Worm (Caenorhabditis elegans): ENCODE measurements around the gene F53B1.9.

F53B1.9 gene

DNA sequence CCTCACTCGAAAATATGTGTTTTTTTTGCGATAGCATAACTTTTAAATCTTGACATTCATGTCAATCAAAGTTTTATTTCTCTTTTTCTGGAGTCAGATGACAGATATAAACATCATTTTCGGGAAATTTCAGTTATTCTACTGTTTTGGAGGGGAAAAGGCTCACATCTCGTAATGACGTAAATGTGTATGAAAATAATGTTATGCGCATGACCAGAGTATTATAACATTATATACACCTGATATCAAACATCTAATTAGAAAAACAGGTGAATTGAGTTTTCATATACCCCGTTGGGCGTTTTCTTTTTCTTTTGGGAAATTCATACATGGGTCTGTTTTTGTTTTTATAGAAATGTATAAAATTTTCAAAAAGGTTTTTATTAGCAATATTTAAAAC lies 12.6 kb upstream of the F53B1.9 start:
- TF ChIP-seq duxl-1 (tag; optimal IDR thresholded peaks at IDR 0.05; ENCODE audit: poor library complexity) (peak; percentile 39), lsy-2 (tag; optimal IDR thresholded peaks at IDR 0.05) (peak in 1 of 2 experiments; percentile 23), ctbp-1 (GFP tag; IDR thresholded peaks at IDR 0.05) (no peak)

DNA sequence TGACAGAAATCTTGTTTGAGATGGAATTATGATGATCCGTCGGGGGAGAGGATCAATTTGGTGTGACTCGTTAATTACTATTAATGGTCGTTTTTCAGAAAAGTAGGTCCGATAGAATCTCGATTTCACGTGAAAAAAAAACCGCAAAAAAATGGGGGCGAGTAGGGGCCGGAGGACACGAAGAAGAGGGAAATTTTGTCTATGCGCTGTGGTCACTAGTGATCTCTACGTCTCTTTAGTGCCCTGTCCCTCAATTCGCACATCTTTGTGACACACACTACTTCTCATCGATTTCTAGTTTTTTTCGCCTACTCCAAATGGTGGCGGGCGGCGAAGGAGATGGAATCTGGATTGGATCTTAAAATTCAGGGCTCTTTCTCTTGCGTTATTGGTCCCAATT lies 9.0 kb upstream of the F53B1.9 start:
- TF ChIP-seq F44E2.7 (GFP tag; IDR thresholded peaks at IDR 0.05) = no peak
- TF ChIP-seq php-3 (GFP tag; IDR thresholded peaks at IDR 0.05) = no peak
- peak in 1 of 2 experiments; percentile 39 for TF ChIP-seq mdl-1 (tag; optimal IDR thresholded peaks at IDR 0.05)
- TF ChIP-seq nhr-6 (tag; optimal IDR thresholded peaks at IDR 0.05) = no peak
- TF ChIP-seq aha-1 (tag) = peak; percentile 92
- TF ChIP-seq nhr-237 (tag; optimal IDR thresholded peaks at IDR 0.05) = no peak
- no peak for TF ChIP-seq hif-1 (tag; optimal IDR thresholded peaks at IDR 0.05)
- peak; percentile 41; the same call in 1 of the 2 replicates for TF ChIP-seq hmg-1.1 (GFP tag; IDR thresholded peaks at IDR 0.05)
- TF ChIP-seq dpl-1 (GFP tag; optimal IDR thresholded peaks at IDR 0.05) = no peak
- TF ChIP-seq mep-1 (tag; optimal IDR thresholded peaks at IDR 0.05) = peak; percentile 27

DNA sequence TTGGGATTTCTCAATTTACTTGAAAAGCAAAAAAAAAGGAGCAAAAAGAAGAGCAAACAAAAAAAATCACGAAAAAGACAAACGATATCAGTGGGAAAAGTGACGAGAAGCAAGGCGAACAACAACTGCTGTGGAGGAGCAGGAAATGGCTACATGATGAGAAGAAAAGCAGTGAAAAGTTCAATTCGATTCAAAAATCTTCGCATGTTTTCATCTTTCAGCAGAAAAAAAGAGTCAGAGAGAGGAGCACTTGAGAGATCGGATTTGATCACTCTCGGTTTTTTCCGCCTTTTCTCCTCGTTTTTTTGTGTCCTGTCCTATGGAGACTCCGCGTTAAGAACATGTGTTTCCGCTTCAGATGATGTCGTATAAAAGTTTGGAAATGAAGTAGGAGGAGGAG lies 7.3 kb upstream of the F53B1.9 start:
- TF ChIP-seq mxl-2 (GFP tag; conservative IDR thresholded peaks at IDR 0.05) (no peak), mdl-1 (tag; optimal IDR thresholded peaks at IDR 0.05) (peak in 1 of 2 experiments; percentile 15), hlh-11 (tag; optimal IDR thresholded peaks at IDR 0.05) (peak; percentile 43), D1046.2 (GFP tag; IDR thresholded peaks at IDR 0.05) (no peak), hif-1 (tag; optimal IDR thresholded peaks at IDR 0.05) (peak in 1 of 2 experiments; percentile 9), ceh-62 (tag; optimal IDR thresholded peaks at IDR 0.05) (no peak), madf-5 (GFP tag; IDR thresholded peaks at IDR 0.05) (no peak), tra-1 (GFP tag; IDR thresholded peaks at IDR 0.05) (no peak), mxl-3 (GFP tag; optimal IDR thresholded peaks at IDR 0.05) (no peak), daf-16 (GFP tag; optimal IDR thresholded peaks at IDR 0.05) (peak in 1 of 2 experiments; percentile 10), daf-16 (tag; optimal IDR thresholded peaks at IDR 0.05) (no peak), ceh-32 (tag; optimal IDR thresholded peaks at IDR 0.05; ENCODE audit: poor library complexity) (no peak), hlh-30 (tag; optimal IDR thresholded peaks at IDR 0.05; ENCODE audit: insufficient read depth) (peak; percentile 13), nhr-48 (tag; optimal IDR thresholded peaks at IDR 0.05) (no peak), spr-1 (tag; optimal IDR thresholded peaks at IDR 0.05) (no peak), jun-1 (tag; optimal IDR thresholded peaks at IDR 0.05) (no peak), lin-38 (GFP tag; IDR thresholded peaks at IDR 0.05) (no peak), nhr-11 (tag; optimal IDR thresholded peaks at IDR 0.05) (peak; percentile 58), unc-62 (GFP tag; optimal IDR thresholded peaks at IDR 0.05 in 1 of 2) (peak in 1 of 2 experiments; percentile 39), unc-62 (tag; optimal IDR thresholded peaks at IDR 0.05) (no peak), fkh-10 (GFP tag; optimal IDR thresholded peaks at IDR 0.05) (peak; percentile 67)

DNA sequence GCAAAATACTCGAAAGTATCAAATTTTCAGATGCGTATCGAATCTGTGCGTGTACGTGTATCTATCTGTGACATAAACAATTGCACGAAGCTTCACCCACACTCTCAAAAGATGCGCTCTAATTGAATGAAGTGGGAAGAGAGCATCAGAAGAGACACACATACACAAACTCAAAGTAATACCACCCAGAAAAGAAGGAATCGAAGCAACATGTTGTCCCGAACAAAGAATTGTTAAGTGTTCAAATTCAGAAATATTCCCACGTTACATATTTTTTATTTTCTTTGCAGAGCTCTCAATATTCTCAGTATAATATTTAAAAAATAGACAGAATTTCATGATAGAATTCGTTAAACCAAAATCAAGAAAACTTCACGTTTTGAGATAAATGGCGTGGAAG lies 5.3 kb upstream of the F53B1.9 start:
- TF ChIP-seq zfp-3 (GFP tag; conservative IDR thresholded peaks at IDR 0.05) (no peak), zip-11 (GFP tag; IDR thresholded peaks at IDR 0.05) (no peak), skn-1 (tag; optimal IDR thresholded peaks at IDR 0.05) (no peak), aha-1 (tag) (peak; percentile 95)

DNA sequence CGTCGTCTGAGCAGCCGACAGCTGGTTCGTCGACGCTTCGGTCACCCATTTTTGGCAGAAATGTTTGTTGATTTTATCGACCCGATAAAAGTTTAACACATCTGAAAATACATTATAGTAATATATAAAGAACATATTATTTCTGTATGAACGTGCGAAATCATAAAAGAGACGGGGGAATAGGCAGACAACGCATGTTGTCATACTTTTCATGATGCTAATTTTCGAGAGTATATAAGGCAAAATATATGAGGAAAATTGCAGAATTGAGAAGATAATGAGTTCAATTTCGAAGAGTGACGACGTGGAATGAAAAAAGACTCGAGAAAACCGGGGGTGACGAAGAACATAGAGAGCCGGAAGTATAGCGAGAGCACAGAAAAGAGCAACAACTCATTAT lies 1.5 kb downstream of the F53B1.9 start, which contains the start of gene F53B1.8:
TSS of gene F53B1.8 (minus strand) at position 101 of the 400 bp plus-strand sequence.
- no peak for TF ChIP-seq jun-1 (tag; optimal IDR thresholded peaks at IDR 0.05)
- TF ChIP-seq hlh-11 (tag; optimal IDR thresholded peaks at IDR 0.05) = no peak
- no peak for TF ChIP-seq ama-1 (optimal IDR thresholded peaks at IDR 0.05)
- TF ChIP-seq ztf-11 (tag; optimal IDR thresholded peaks at IDR 0.05) = no peak
- TF ChIP-seq Y5F2A.4 (GFP tag; optimal IDR thresholded peaks at IDR 0.05) = no peak
- no peak for TF ChIP-seq daf-8 (GFP tag; IDR thresholded peaks at IDR 0.05)
- no peak for TF ChIP-seq dmd-8 (GFP tag; IDR thresholded peaks at IDR 0.05)
- no peak for TF ChIP-seq unc-39 (tag; optimal IDR thresholded peaks at IDR 0.05)
- no peak for TF ChIP-seq dmd-9 (GFP tag; IDR thresholded peaks at IDR 0.05)
- no peak for TF ChIP-seq duxl-1 (tag; optimal IDR thresholded peaks at IDR 0.05; ENCODE audit: poor library complexity)
- TF ChIP-seq spr-3 (GFP tag; optimal IDR thresholded peaks at IDR 0.05) = no peak
- TF ChIP-seq tag-97 (GFP tag; IDR thresholded peaks at IDR 0.05) = no peak
- TF ChIP-seq daf-19 (GFP tag; conservative IDR thresholded peaks at IDR 0.05) = no peak
- TF ChIP-seq mep-1 (tag; optimal IDR thresholded peaks at IDR 0.05) = no peak
- TF ChIP-seq hif-1 (tag; optimal IDR thresholded peaks at IDR 0.05) = no peak
- no peak for TF ChIP-seq daf-16 (GFP tag; optimal IDR thresholded peaks at IDR 0.05)
- TF ChIP-seq daf-16 (tag; optimal IDR thresholded peaks at IDR 0.05) = no peak
